Fruit fly (Drosophila melanogaster) whole organism, embryonic: ENCODE data around the gene Lcp65Ae.
A peak's percentile ranks its signal among the peaks of the same experiment; 100 is the strongest.

ENCODE experiments used
- CG10209 ChIP-seq: fragments of 200-800 bp; sonication (Bioruptor generic); optimal IDR thresholded peaks from 3 replicates; lab custom pipeline; 2017; ENCODE audit warnings: missing biosample characterization, mild to moderate bottlenecking, missing genetic modification characterization, missing genetic modification reagents
- CG11504 ChIP-seq: fragments of 200-800 bp; sonication (Bioruptor generic); optimal IDR thresholded peaks from 3 replicates; lab custom pipeline; 2019; ENCODE audit warnings: missing biosample characterization, mild to moderate bottlenecking, missing genetic modification characterization, moderate library complexity
- CG12071 ChIP-seq: fragments of 200-800 bp; sonication (Bioruptor generic); optimal IDR thresholded peaks from 3 replicates; lab custom pipeline; 2018; ENCODE audit warnings: missing biosample characterization, mild to moderate bottlenecking, missing genetic modification characterization
- CG12104 ChIP-seq: fragments of 200-800 bp; sonication (Bioruptor generic); optimal IDR thresholded peaks from 3 replicates; lab custom pipeline; 2016; ENCODE audit warnings: missing biosample characterization, missing genetic modification characterization
- CG12236 ChIP-seq: fragments of 200-800 bp; sonication (Bioruptor generic); optimal IDR thresholded peaks from 2 replicates; lab custom pipeline; 2016; ENCODE audit warnings: missing biosample characterization, missing genetic modification characterization
- CG12391 ChIP-seq: fragments of 200-800 bp; sonication (Bioruptor generic); optimal IDR thresholded peaks from 3 replicates; lab custom pipeline; 2018; ENCODE audit warnings: missing biosample characterization, mild to moderate bottlenecking, missing genetic modification characterization, moderate library complexity
- CG13775 ChIP-seq: fragments of 200-800 bp; sonication (Bioruptor generic); optimal IDR thresholded peaks from 3 replicates; lab custom pipeline; 2017; ENCODE audit warnings: missing biosample characterization, mild to moderate bottlenecking, missing genetic modification characterization
- CG15011 ChIP-seq: fragments of 200-800 bp; sonication (Bioruptor generic); optimal IDR thresholded peaks from 3 replicates; lab custom pipeline; 2018; ENCODE audit warnings: missing biosample characterization, mild to moderate bottlenecking, missing genetic modification characterization
- CG17802 ChIP-seq: fragments of 200-800 bp; sonication (Bioruptor generic); optimal IDR thresholded peaks from 2 replicates; lab custom pipeline; 2018; ENCODE audit warnings: missing biosample characterization, mild to moderate bottlenecking, missing genetic modification characterization, moderate library complexity
- CG2202 ChIP-seq: fragments of 200-800 bp; sonication (Bioruptor generic); optimal IDR thresholded peaks from 2 replicates; lab custom pipeline; 2018; ENCODE audit warnings: missing biosample characterization, mild to moderate bottlenecking, missing genetic modification characterization
- CG30431 ChIP-seq: fragments of 200-800 bp; sonication (Bioruptor generic); optimal IDR thresholded peaks from 2 replicates; lab custom pipeline; 2017; ENCODE audit warnings: missing biosample characterization, missing genetic modification characterization
- CG31365 ChIP-seq: fragments of 200-800 bp; sonication (Bioruptor generic); optimal IDR thresholded peaks from 2 replicates; lab custom pipeline; 2018; ENCODE audit warnings: missing biosample characterization, mild to moderate bottlenecking, missing genetic modification characterization
- CG32767 ChIP-seq: fragments of 200-800 bp; sonication (Bioruptor generic); IDR thresholded peaks from 2 replicates; pipeline ENCODE4 v1.3.6; 2022; ENCODE audit warnings: missing biosample characterization, missing genetic modification characterization
- CG34422 ChIP-seq: fragments of 200-800 bp; sonication (Bioruptor generic); IDR thresholded peaks from 3 replicates; pipeline ENCODE4 v1.3.6; 2022; ENCODE audit warnings: missing biosample characterization, missing genetic modification characterization
- CG43689 ChIP-seq: fragments of 200-800 bp; sonication (Bioruptor generic); IDR thresholded peaks from 2 replicates; pipeline ENCODE4 v1.3.6; 2022; ENCODE audit warnings: missing biosample characterization, missing genetic modification characterization
- CG4730 ChIP-seq: fragments of 200-800 bp; sonication (Bioruptor generic); IDR thresholded peaks from 2 replicates; pipeline ENCODE4 v1.3.6; 2022; ENCODE audit warnings: missing biosample characterization, missing genetic modification characterization
- CG7839 ChIP-seq: fragments of 200-800 bp; sonication (Bioruptor generic); optimal IDR thresholded peaks from 3 replicates; lab custom pipeline; 2018; ENCODE audit warnings: missing biosample characterization, mild to moderate bottlenecking, missing genetic modification characterization, moderate library complexity
- CG8281 ChIP-seq: fragments of 200-800 bp; sonication (Bioruptor generic); optimal IDR thresholded peaks from 2 replicates; lab custom pipeline; 2018; ENCODE audit warnings: missing biosample characterization, mild to moderate bottlenecking, missing genetic modification characterization, moderate library complexity
- CG8388 ChIP-seq: fragments of 200-800 bp; sonication (Bioruptor generic); optimal IDR thresholded peaks from 2 replicates; lab custom pipeline; 2019; ENCODE audit warnings: missing biosample characterization, mild to moderate bottlenecking, missing genetic modification characterization, moderate library complexity
- CG8944 ChIP-seq: fragments of 200-800 bp; sonication (Bioruptor generic); optimal IDR thresholded peaks from 3 replicates; lab custom pipeline; 2016; ENCODE audit warnings: missing biosample characterization, missing genetic modification characterization
- CG9215 ChIP-seq: fragments of 200-800 bp; sonication (Bioruptor generic); IDR thresholded peaks from 2 replicates; pipeline ENCODE4 v1.3.6; 2022; ENCODE audit warnings: missing biosample characterization, missing genetic modification characterization
- CrebB ChIP-seq: fragments of 200-800 bp; sonication (Bioruptor generic); optimal IDR thresholded peaks from 3 replicates; lab custom pipeline; 2018; ENCODE audit warnings: missing biosample characterization, mild to moderate bottlenecking, missing genetic modification characterization
- Dip2 ChIP-seq: fragments of 200-800 bp; sonication (Bioruptor generic); IDR thresholded peaks from 2 replicates; pipeline ENCODE4 v1.3.6; 2022; ENCODE audit warnings: missing biosample characterization, missing genetic modification characterization
- Fer2 ChIP-seq: fragments of 200-800 bp; sonication (Bioruptor generic); optimal IDR thresholded peaks from 2 replicates; lab custom pipeline; 2018; ENCODE audit warnings: missing biosample characterization, mild to moderate bottlenecking, missing genetic modification characterization, moderate library complexity
- GATAe ChIP-seq: fragments of 200-800 bp; sonication (Bioruptor generic); conservative IDR thresholded peaks from 2 replicates; pipeline ENCODE4 v1.3.6; 2022; ENCODE audit warnings: missing biosample characterization, missing genetic modification characterization
- Gug ChIP-seq: fragments of 200-800 bp; sonication (Bioruptor generic); IDR thresholded peaks from 4 replicates; pipeline ENCODE4 v1.3.6; 2022; ENCODE audit warnings: missing biosample characterization, missing genetic modification characterization
- Mad ChIP-seq: fragments of 200-800 bp; sonication (Bioruptor generic); optimal IDR thresholded peaks from 2 replicates; lab custom pipeline; 2016; ENCODE audit warnings: missing biosample characterization, missing genetic modification characterization
- Neu2 ChIP-seq: fragments of 200-800 bp; sonication (Bioruptor generic); optimal IDR thresholded peaks from 3 replicates; lab custom pipeline; 2016; ENCODE audit warnings: missing biosample characterization, missing genetic modification characterization, borderline replicate concordance
- Opbp ChIP-seq: fragments of 200-800 bp; sonication (Bioruptor generic); IDR thresholded peaks from 3 replicates; pipeline ENCODE4 v1.3.6; 2022; ENCODE audit warnings: missing biosample characterization, missing genetic modification characterization; ENCODE audit not compliant: partially characterized antibody
- Sin3A ChIP-seq: fragments of >200 bp; optimal IDR thresholded peaks from 2 replicates; lab custom pipeline; 2018
- Usf ChIP-seq: fragments of 200-800 bp; sonication (Bioruptor generic); optimal IDR thresholded peaks from 2 replicates; lab custom pipeline; 2017; ENCODE audit warnings: missing genotype, missing biosample characterization, missing genetic modification characterization
- amos ChIP-seq: fragments of 200-800 bp; sonication (Bioruptor generic); IDR thresholded peaks from 2 replicates; pipeline ENCODE4 v1.3.6; 2022; ENCODE audit warnings: missing biosample characterization, missing genetic modification characterization; ENCODE audit not compliant: partially characterized antibody
- bcd ChIP-seq: fragments of 200-800 bp; sonication (Bioruptor generic); optimal IDR thresholded peaks from 2 replicates; lab custom pipeline; 2017; ENCODE audit warnings: missing biosample characterization, mild to moderate bottlenecking, missing genetic modification characterization
- bowl ChIP-seq: fragments of 200-800 bp; sonication (Bioruptor generic); IDR thresholded peaks from 2 replicates; pipeline ENCODE4 v1.3.6; 2022; ENCODE audit warnings: missing biosample characterization, missing genetic modification characterization
- dmrt11E ChIP-seq: fragments of 200-800 bp; sonication (Bioruptor generic); optimal IDR thresholded peaks from 3 replicates; lab custom pipeline; 2018; ENCODE audit warnings: missing biosample characterization, mild to moderate bottlenecking, missing genetic modification characterization, moderate library complexity
- dpn ChIP-seq, 2 experiments: fragments of 200-800 bp; sonication (Bioruptor generic); optimal IDR thresholded peaks; 3 replicates each; lab custom pipeline; 2016; ENCODE audit warnings: missing biosample characterization in 2 of 2, missing genetic modification characterization in 2 of 2
- emc ChIP-seq: fragments of 200-800 bp; sonication (Bioruptor generic); optimal IDR thresholded peaks from 2 replicates; lab custom pipeline; 2016; ENCODE audit warnings: missing biosample characterization, missing genetic modification characterization
- jing ChIP-seq: fragments of 200-800 bp; sonication (Bioruptor generic); optimal IDR thresholded peaks from 2 replicates; lab custom pipeline; 2018; ENCODE audit warnings: missing biosample characterization, mild to moderate bottlenecking, missing genetic modification characterization
- lab ChIP-seq: fragments of 200-800 bp; sonication (Bioruptor generic); optimal IDR thresholded peaks from 3 replicates; lab custom pipeline; 2017; ENCODE audit warnings: missing biosample characterization, missing genetic modification characterization, mild to moderate bottlenecking, moderate library complexity, missing genetic modification reagents
- lbe ChIP-seq: fragments of 200-800 bp; sonication (Bioruptor generic); optimal IDR thresholded peaks from 2 replicates; lab custom pipeline; 2016; ENCODE audit warnings: missing biosample characterization, mild to moderate bottlenecking, missing genetic modification characterization
- nerfin-1 ChIP-seq: fragments of 200-800 bp; sonication (Bioruptor generic); optimal IDR thresholded peaks from 3 replicates; lab custom pipeline; 2019; ENCODE audit warnings: missing biosample characterization, mild to moderate bottlenecking, missing genetic modification characterization, moderate library complexity
- pum ChIP-seq: fragments of 200-800 bp; sonication (Bioruptor generic); optimal IDR thresholded peaks from 2 replicates; lab custom pipeline; 2016; ENCODE audit warnings: missing biosample characterization, missing genetic modification characterization
- sc ChIP-seq, 3 experiments: fragments of >200 bp in 2 of 3; fragments of 200-800 bp in 1 of 3; sonication (Bioruptor generic) in 1 of 3; optimal IDR thresholded peaks; 2 replicates in 2 of 3; 3 replicates in 1 of 3; lab custom pipeline; 2017; ENCODE audit warnings: mild to moderate bottlenecking in 1 of 3, missing biosample characterization in 1 of 3, missing genetic modification characterization in 1 of 3, missing genetic modification reagents in 1 of 3
- seq ChIP-seq: fragments of 200-800 bp; sonication (Bioruptor generic); IDR thresholded peaks from 2 replicates; pipeline ENCODE4 v1.3.6; 2022; ENCODE audit warnings: missing biosample characterization, missing genetic modification characterization
- sob ChIP-seq: fragments of 200-800 bp; sonication (Bioruptor generic); IDR thresholded peaks from 2 replicates; pipeline ENCODE4 v1.3.6; 2022; ENCODE audit warnings: missing biosample characterization, missing genetic modification characterization
- sug ChIP-seq: fragments of 200-800 bp; optimal IDR thresholded peaks from 2 replicates; lab custom pipeline; 2019; ENCODE audit warnings: missing biosample characterization, mild to moderate bottlenecking, missing genetic modification characterization, moderate library complexity
- wdn ChIP-seq: fragments of 200-800 bp; sonication (Bioruptor generic); IDR thresholded peaks from 2 replicates; pipeline ENCODE4 v1.3.6; 2022; ENCODE audit warnings: missing biosample characterization, missing genetic modification characterization
- wek ChIP-seq: fragments of 200-800 bp; sonication (Bioruptor generic); optimal IDR thresholded peaks from 3 replicates; lab custom pipeline; 2018; ENCODE audit warnings: missing biosample characterization, mild to moderate bottlenecking, missing genetic modification characterization, moderate library complexity
- zen ChIP-seq: fragments of 200-800 bp; sonication (Bioruptor generic); optimal IDR thresholded peaks from 3 replicates; lab custom pipeline; 2018; ENCODE audit warnings: missing biosample characterization, mild to moderate bottlenecking, missing genetic modification characterization, moderate library complexity
- zen2 ChIP-seq: fragments of 200-800 bp; sonication (Bioruptor generic); IDR thresholded peaks from 3 replicates; pipeline ENCODE4 v1.3.6; 2022; ENCODE audit warnings: missing biosample characterization, missing genetic modification characterization; ENCODE audit not compliant: partially characterized antibody

The Lcp65Ae gene

dm6 chr3L:6094697-6095096, 43.2 kb downstream of the Lcp65Ae start, which contains the start of the genes CG10467 and loj (continued):
- peak; percentile 93 for TF ChIP-seq wdn (GFP tag; lab: Robert Waterston, UW)
- TF ChIP-seq CrebB = peak; percentile 78
- TF ChIP-seq CG7839 (tag; lab: Kevin White, UChicago) = peak; percentile 96
- peak; percentile 94 for TF ChIP-seq Fer2 (tag; lab: Kevin White, UChicago)
- TF ChIP-seq Sin3A (lab: Kevin White, UChicago) = peak; percentile 50
- TF ChIP-seq CG34422 = peak; percentile 98
- peak; percentile 95 for TF ChIP-seq CG30431 (GFP tag; lab: Kevin White, UChicago)
- peak; percentile 96 for TF ChIP-seq CG4730 (GFP tag; lab: Robert Waterston, UW)
- TF ChIP-seq emc (GFP tag; lab: Kevin White, UChicago) = peak; percentile 72
- TF ChIP-seq Neu2 (GFP tag; lab: Kevin White, UChicago) = no peak
- peak; percentile 95 for TF ChIP-seq CG10209 (GFP tag; lab: Kevin White, UChicago)
- peak; percentile 91 for TF ChIP-seq Mad (GFP tag; lab: Kevin White, UChicago)
- peak; percentile 98 for TF ChIP-seq zen (tag; lab: Kevin White, UChicago)
- TF ChIP-seq jing = peak; percentile 87
- TF ChIP-seq zen2 (GFP tag; lab: Robert Waterston, UW) = no peak
- TF ChIP-seq Dip2 (GFP tag; lab: Robert Waterston, UW) = peak; percentile 56; the same call in 1 of the 2 replicates
- peak; percentile 43 for TF ChIP-seq CG12071 (GFP tag; lab: Kevin White, UChicago)
- TF ChIP-seq CG8944 (GFP tag; lab: Kevin White, UChicago) = peak; percentile 81
- TF ChIP-seq sug (tag; lab: Kevin White, UChicago) = peak; percentile 96
- peak; percentile 90 for TF ChIP-seq CG2202
- no peak for TF ChIP-seq CG31365
- TF ChIP-seq CG8388 (GFP tag; lab: Kevin White, UChicago) = peak; percentile 89
- TF ChIP-seq pum (GFP tag; lab: Kevin White, UChicago) = peak; percentile 83
- peak; percentile 80 to 98 for TF ChIP-seq dpn (GFP tag; optimal IDR thresholded peaks at IDR 0.05; lab: Kevin White, UChicago)
- TF ChIP-seq CG8281 = peak; percentile 81
- peak; percentile 97 for TF ChIP-seq CG12391
- TF ChIP-seq CG43689 (GFP tag; lab: Robert Waterston, UW) = peak; percentile 87
- TF ChIP-seq sob (GFP tag; lab: Robert Waterston, UW) = peak; percentile 98
- peak; percentile 96 for TF ChIP-seq CG9215 (GFP tag; lab: Robert Waterston, UW)
- TF ChIP-seq CG32767 (GFP tag; lab: Robert Waterston, UW) = peak; percentile 93
- peak; percentile 93 for TF ChIP-seq nerfin-1 (tag; lab: Kevin White, UChicago)
- no peak for TF ChIP-seq sc (optimal IDR thresholded peaks at IDR 0.05; lab: Kevin White, UChicago)
- peak; percentile 85 for TF ChIP-seq sc (GFP tag; optimal IDR thresholded peaks at IDR 0.05; lab: Kevin White, UChicago)
- peak; percentile 78 for TF ChIP-seq Opbp (GFP tag; lab: Robert Waterston, UW)
- peak; percentile 98 for TF ChIP-seq dmrt11E (tag; lab: Kevin White, UChicago)
- peak; percentile 98 for TF ChIP-seq Gug (GFP tag; lab: Robert Waterston, UW)
- peak; percentile 96 for TF ChIP-seq CG13775 (GFP tag; lab: Kevin White, UChicago)
- TF ChIP-seq GATAe = peak; percentile 92
- peak; percentile 75 for TF ChIP-seq lbe (GFP tag; lab: Kevin White, UChicago)
- peak; percentile 95 for TF ChIP-seq CG11504 (tag; lab: Kevin White, UChicago)
- TF ChIP-seq CG12104 = peak; percentile 93
- TF ChIP-seq seq (GFP tag; lab: Robert Waterston, UW) = peak; percentile 86
- peak; percentile 41 for TF ChIP-seq CG12236 (GFP tag; lab: Kevin White, UChicago)
- TF ChIP-seq bowl (GFP tag; lab: Robert Waterston, UW) = peak; percentile 81
- peak; percentile 81 for TF ChIP-seq CG15011 (GFP tag; lab: Kevin White, UChicago)
- TF ChIP-seq Usf (GFP tag; lab: Kevin White, UChicago) = peak; percentile 93
- no peak for TF ChIP-seq wek (GFP tag; lab: Kevin White, UChicago)
- peak; percentile 95 for TF ChIP-seq bcd (GFP tag; lab: Kevin White, UChicago)
- peak; percentile 84 for TF ChIP-seq CG17802 (tag; lab: Kevin White, UChicago)
- TF ChIP-seq lab = peak; percentile 94
- TF ChIP-seq amos (GFP tag; lab: Robert Waterston, UW) = peak; percentile 70
